Fruit fly (Drosophila melanogaster) whole organism, embryonic: ENCODE results near the gene Eig71Ei.

Experiments used
- Aef1 ChIP-seq: fragments of 200-800 bp; sonication (Bioruptor generic); IDR thresholded peaks from 3 replicates; pipeline ENCODE4 v1.3.6; 2022; ENCODE audit warnings: missing biosample characterization, missing genetic modification characterization
- CG10959 ChIP-seq: fragments of 200-800 bp; sonication (Bioruptor generic); IDR thresholded peaks from 2 replicates; pipeline ENCODE4 v1.3.6; 2022; ENCODE audit warnings: missing biosample characterization, missing genetic modification characterization
- CG11504 ChIP-seq: fragments of 200-800 bp; sonication (Bioruptor generic); optimal IDR thresholded peaks from 3 replicates; lab custom pipeline; 2019; ENCODE audit warnings: missing biosample characterization, mild to moderate bottlenecking, missing genetic modification characterization, moderate library complexity
- CG12071 ChIP-seq: fragments of 200-800 bp; sonication (Bioruptor generic); optimal IDR thresholded peaks from 3 replicates; lab custom pipeline; 2018; ENCODE audit warnings: missing biosample characterization, mild to moderate bottlenecking, missing genetic modification characterization
- CG13624 ChIP-seq: fragments of 200-800 bp; sonication (Bioruptor generic); optimal IDR thresholded peaks from 2 replicates; lab custom pipeline; 2016; ENCODE audit warnings: missing biosample characterization, missing genetic modification characterization
- CG14050 ChIP-seq: fragments of 200-800 bp; sonication (Bioruptor generic); IDR thresholded peaks from 3 replicates; pipeline ENCODE4 v1.3.6; 2022; ENCODE audit warnings: missing biosample characterization, missing genetic modification characterization
- CG15011 ChIP-seq: fragments of 200-800 bp; sonication (Bioruptor generic); optimal IDR thresholded peaks from 3 replicates; lab custom pipeline; 2018; ENCODE audit warnings: missing biosample characterization, mild to moderate bottlenecking, missing genetic modification characterization
- CG1529 ChIP-seq: fragments of 200-800 bp; sonication (Bioruptor generic); optimal IDR thresholded peaks from 3 replicates; lab custom pipeline; 2018; ENCODE audit warnings: missing biosample characterization, missing genetic modification characterization
- CG16863 ChIP-seq: fragments of 200-800 bp; sonication (Bioruptor generic); optimal IDR thresholded peaks from 3 replicates; lab custom pipeline; 2016; ENCODE audit warnings: missing biosample characterization, missing genetic modification characterization
- CG17186 ChIP-seq: fragments of 200-800 bp; sonication (Bioruptor generic); optimal IDR thresholded peaks from 3 replicates; lab custom pipeline; 2017; ENCODE audit warnings: missing biosample characterization, missing genetic modification reagents, missing genetic modification characterization
- CG17328 ChIP-seq: fragments of 200-800 bp; sonication (Bioruptor generic); IDR thresholded peaks from 2 replicates; pipeline ENCODE4 v1.3.6; 2022; ENCODE audit warnings: missing biosample characterization, missing genetic modification characterization
- CG17829 ChIP-seq: fragments of 200-800 bp; optimal IDR thresholded peaks from 2 replicates; lab custom pipeline; 2019; ENCODE audit warnings: missing biosample characterization, mild to moderate bottlenecking, missing genetic modification characterization, moderate library complexity
- CG18764 ChIP-seq: fragments of 200-800 bp; sonication (Bioruptor generic); optimal IDR thresholded peaks from 3 replicates; lab custom pipeline; 2016; ENCODE audit warnings: missing biosample characterization, missing genetic modification characterization
- CG31388 ChIP-seq: fragments of 200-800 bp; sonication (Bioruptor generic); optimal IDR thresholded peaks from 2 replicates; lab custom pipeline; 2016; ENCODE audit warnings: missing biosample characterization, missing genetic modification characterization
- CG32767 ChIP-seq: fragments of 200-800 bp; sonication (Bioruptor generic); IDR thresholded peaks from 2 replicates; pipeline ENCODE4 v1.3.6; 2022; ENCODE audit warnings: missing biosample characterization, missing genetic modification characterization
- CG43689 ChIP-seq: fragments of 200-800 bp; sonication (Bioruptor generic); IDR thresholded peaks from 2 replicates; pipeline ENCODE4 v1.3.6; 2022; ENCODE audit warnings: missing biosample characterization, missing genetic modification characterization
- CG5245 ChIP-seq: fragments of 200-800 bp; sonication (Bioruptor generic); optimal IDR thresholded peaks from 3 replicates; lab custom pipeline; 2016; ENCODE audit warnings: missing biosample characterization, missing genetic modification characterization
- CG6791 ChIP-seq: fragments of 200-800 bp; sonication (Bioruptor generic); IDR thresholded peaks from 3 replicates; pipeline ENCODE4 v1.3.6; 2022; ENCODE audit warnings: missing biosample characterization, missing genetic modification characterization; ENCODE audit not compliant: partially characterized antibody
- CG6813 ChIP-seq: fragments of 200-800 bp; sonication (Bioruptor generic); optimal IDR thresholded peaks from 2 replicates; lab custom pipeline; 2017; ENCODE audit warnings: missing biosample characterization, missing genetic modification characterization, mild to moderate bottlenecking, moderate library complexity, missing genetic modification reagents
- CG7357 ChIP-seq: fragments of 200-800 bp; sonication (Bioruptor generic); IDR thresholded peaks from 3 replicates; pipeline ENCODE4 v1.3.6; 2022; ENCODE audit warnings: missing biosample characterization, missing genetic modification characterization
- CG9437 ChIP-seq: fragments of 200-800 bp; sonication (Bioruptor generic); optimal IDR thresholded peaks from 2 replicates; lab custom pipeline; 2018; ENCODE audit warnings: missing biosample characterization, mild to moderate bottlenecking, missing genetic modification characterization
- CG9876 ChIP-seq: fragments of 200-800 bp; sonication (Bioruptor generic); optimal IDR thresholded peaks from 2 replicates; lab custom pipeline; 2016; ENCODE audit warnings: missing biosample characterization, missing genetic modification characterization
- CrebB ChIP-seq: fragments of 200-800 bp; sonication (Bioruptor generic); optimal IDR thresholded peaks from 3 replicates; lab custom pipeline; 2018; ENCODE audit warnings: missing biosample characterization, mild to moderate bottlenecking, missing genetic modification characterization
- Dref ChIP-seq: fragments of 200-800 bp; sonication (Bioruptor generic); IDR thresholded peaks from 2 replicates; pipeline ENCODE4 v1.3.6; 2022; ENCODE audit warnings: missing biosample characterization, missing genetic modification characterization
- H2.0 ChIP-seq: fragments of 200-800 bp; sonication (Bioruptor generic); IDR thresholded peaks from 2 replicates; pipeline ENCODE4 v1.3.6; 2022; ENCODE audit warnings: missing biosample characterization, missing genetic modification characterization
- Hand ChIP-seq: fragments of 200-800 bp; sonication (Bioruptor generic); optimal IDR thresholded peaks from 2 replicates; lab custom pipeline; 2017; ENCODE audit warnings: mild to moderate bottlenecking, missing biosample characterization, missing genetic modification reagents, missing genetic modification characterization
- Hey ChIP-seq: fragments of 200-800 bp; sonication (Bioruptor generic); optimal IDR thresholded peaks from 3 replicates; lab custom pipeline; 2018; ENCODE audit warnings: missing biosample characterization, mild to moderate bottlenecking, missing genetic modification characterization
- Hr78 ChIP-seq, 2 experiments: fragments of 200-800 bp in 1 of 2; fragments of >200 bp in 1 of 2; sonication (Bioruptor generic) in 1 of 2; optimal IDR thresholded peaks; 2 replicates each; lab custom pipeline; 2017 to 2019; ENCODE audit warnings: missing biosample characterization in 2 of 2, missing genetic modification characterization in 2 of 2, mild to moderate bottlenecking in 1 of 2, moderate library complexity in 1 of 2
- Max ChIP-seq: fragments of 200-800 bp; sonication (Bioruptor generic); optimal IDR thresholded peaks from 2 replicates; lab custom pipeline; 2016; ENCODE audit warnings: missing biosample characterization, mild to moderate bottlenecking, missing genetic modification characterization
- Oli ChIP-seq: fragments of 200-800 bp; sonication (Bioruptor generic); optimal IDR thresholded peaks from 2 replicates; lab custom pipeline; 2018; ENCODE audit warnings: missing biosample characterization, mild to moderate bottlenecking, missing genetic modification characterization, moderate library complexity
- Ptx1 ChIP-seq: fragments of 200-800 bp; sonication (Bioruptor generic); IDR thresholded peaks from 2 replicates; pipeline ENCODE4 v1.3.6; 2022; ENCODE audit warnings: missing biosample characterization, missing genetic modification characterization
- Rx ChIP-seq: fragments of 200-800 bp; sonication (Bioruptor generic); IDR thresholded peaks from 2 replicates; pipeline ENCODE4 v1.3.6; 2022; ENCODE audit warnings: missing biosample characterization, missing genetic modification characterization
- gcm ChIP-seq: fragments of 200-800 bp; sonication (Bioruptor generic); optimal IDR thresholded peaks from 2 replicates; lab custom pipeline; 2019; ENCODE audit warnings: missing biosample characterization, mild to moderate bottlenecking, missing genetic modification characterization, moderate library complexity
- hkb ChIP-seq, 2 experiments: fragments of 200-800 bp in 1 of 2; fragments of >200 bp in 1 of 2; sonication (Bioruptor generic) in 1 of 2; IDR thresholded peaks in 1 of 2; optimal IDR thresholded peaks in 1 of 2; 2 replicates each; pipeline versions ENCODE4 v1.3.6 to Lab custom; 2017 to 2022; ENCODE audit warnings: missing biosample characterization in 1 of 2, missing genetic modification characterization in 1 of 2
- kni ChIP-seq: fragments of 200-800 bp; sonication (Bioruptor generic); optimal IDR thresholded peaks from 3 replicates; lab custom pipeline; 2017; ENCODE audit warnings: mild to moderate bottlenecking, missing biosample characterization, missing genetic modification reagents, missing genetic modification characterization
- lov ChIP-seq, 2 experiments: fragments of 200-800 bp in 1 of 2; fragments of >200 bp in 1 of 2; sonication (Bioruptor generic) in 1 of 2; IDR thresholded peaks in 1 of 2; optimal IDR thresholded peaks in 1 of 2; 2 replicates in 1 of 2; 3 replicates in 1 of 2; pipeline versions ENCODE4 v1.3.6 to Lab custom; 2017 to 2022; ENCODE audit warnings: missing biosample characterization in 1 of 2, missing genetic modification characterization in 1 of 2
- luna ChIP-seq: fragments of 200-800 bp; sonication (Bioruptor generic); optimal IDR thresholded peaks from 2 replicates; lab custom pipeline; 2016; ENCODE audit warnings: missing biosample characterization, missing genetic modification characterization
- nau ChIP-seq: fragments of 200-800 bp; sonication (Bioruptor generic); optimal IDR thresholded peaks from 3 replicates; lab custom pipeline; 2017; ENCODE audit warnings: missing biosample characterization, mild to moderate bottlenecking, missing genetic modification characterization, missing genetic modification reagents
- nerfin-2 ChIP-seq: fragments of 200-800 bp; sonication (Bioruptor generic); IDR thresholded peaks from 2 replicates; pipeline ENCODE4 v1.3.6; 2022; ENCODE audit warnings: missing biosample characterization, missing genetic modification characterization; ENCODE audit not compliant: partially characterized antibody
- scrt ChIP-seq: fragments of 200-800 bp; sonication (Bioruptor generic); optimal IDR thresholded peaks from 2 replicates; lab custom pipeline; 2018; ENCODE audit warnings: missing biosample characterization, mild to moderate bottlenecking, missing genetic modification characterization, moderate library complexity
- shn ChIP-seq: fragments of 200-800 bp; sonication (Bioruptor generic); optimal IDR thresholded peaks from 3 replicates; lab custom pipeline; 2016; ENCODE audit warnings: missing biosample characterization, missing genetic modification characterization
- sima ChIP-seq: fragments of 200-800 bp; sonication (Bioruptor generic); optimal IDR thresholded peaks from 2 replicates; lab custom pipeline; 2016; ENCODE audit warnings: missing biosample characterization, missing genetic modification characterization
- slou ChIP-seq: fragments of 200-800 bp; sonication (Bioruptor generic); optimal IDR thresholded peaks from 3 replicates; lab custom pipeline; 2016; ENCODE audit warnings: missing biosample characterization, missing genetic modification characterization
- sna ChIP-seq: fragments of 200-800 bp; sonication (Bioruptor generic); IDR thresholded peaks from 2 replicates; pipeline ENCODE4 v1.3.6; 2022; ENCODE audit warnings: missing biosample characterization, missing genetic modification characterization; ENCODE audit not compliant: partially characterized antibody
- sr ChIP-seq: fragments of 200-800 bp; sonication (Bioruptor generic); IDR thresholded peaks from 3 replicates; pipeline ENCODE4 v1.3.6; 2022; ENCODE audit warnings: missing biosample characterization, missing genetic modification characterization
- twi ChIP-seq: fragments of 200-800 bp; optimal IDR thresholded peaks from 2 replicates; lab custom pipeline; 2019; ENCODE audit warnings: missing biosample characterization, mild to moderate bottlenecking, missing genetic modification characterization, moderate library complexity
- unpg ChIP-seq: fragments of 200-800 bp; sonication (Bioruptor generic); optimal IDR thresholded peaks from 3 replicates; lab custom pipeline; 2018; ENCODE audit warnings: missing biosample characterization, mild to moderate bottlenecking, missing genetic modification characterization, moderate library complexity
- zfh2 ChIP-seq: fragments of 200-800 bp; sonication (Bioruptor generic); optimal IDR thresholded peaks from 2 replicates; lab custom pipeline; 2016; ENCODE audit warnings: missing biosample characterization, missing genetic modification characterization

Eig71Ei gene

DNA sequence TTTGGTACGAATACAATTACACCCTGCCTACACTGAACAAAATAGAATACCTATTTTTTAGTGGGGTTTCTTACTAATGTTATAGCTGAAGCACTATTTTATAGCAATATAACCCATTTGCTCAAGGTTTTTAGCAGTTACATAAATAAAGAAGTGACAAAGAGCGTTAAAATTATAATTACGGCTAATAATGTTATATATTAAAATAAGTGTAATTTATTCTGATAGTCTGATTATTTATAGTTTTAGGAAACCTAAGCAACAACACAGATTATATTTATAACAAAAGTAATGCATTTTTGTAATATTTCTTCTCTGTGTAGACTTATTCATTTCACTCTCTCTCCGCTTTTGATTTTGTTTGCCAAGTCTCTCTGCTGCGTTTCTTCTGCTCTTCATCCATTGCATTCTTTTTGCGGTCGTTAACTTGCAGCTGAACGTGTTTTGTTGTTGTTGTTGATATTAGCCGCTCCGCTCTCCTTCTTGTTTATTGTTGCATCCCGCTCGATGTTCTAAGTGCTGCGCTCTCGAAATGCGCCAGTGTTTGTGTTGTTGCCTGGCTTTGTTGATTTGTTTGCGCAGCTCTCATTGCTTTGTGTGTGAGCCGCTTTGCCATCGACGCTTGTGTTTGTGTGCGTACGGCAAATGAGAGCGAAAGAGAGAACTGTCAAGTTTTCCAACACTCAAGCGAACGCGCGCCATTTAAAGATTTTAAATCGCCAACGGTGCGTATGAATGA lies 33.7 kb upstream of the Eig71Ei start (continued):
- TF ChIP-seq Dref (GFP tag; lab: Robert Waterston, UW) (no peak), nerfin-2 (no peak), Rx (GFP tag; lab: Robert Waterston, UW) (no peak), CG16863 (GFP tag; lab: Kevin White, UChicago) (no peak), Hey (tag; lab: Kevin White, UChicago) (no peak), CG10959 (GFP tag; lab: Robert Waterston, UW) (peak; percentile 7; the same call in 1 of the 2 replicates), unpg (GFP tag; lab: Kevin White, UChicago) (peak; percentile 94), Hand (GFP tag; lab: Kevin White, UChicago) (peak; percentile 83), lov (optimal IDR thresholded peaks at IDR 0.05; lab: Kevin White, UChicago) (no peak), lov (GFP tag; IDR thresholded peaks at IDR 0.05; lab: Robert Waterston, UW) (0 out of 3 replicates have a peak, but pooled peaks have one; percentile 19), shn (GFP tag; lab: Kevin White, UChicago) (no peak), Hr78 (GFP tag; optimal IDR thresholded peaks at IDR 0.05; lab: Kevin White, UChicago) (peak in 1 of 2 experiments; percentile 84), CG11504 (tag; lab: Kevin White, UChicago) (peak; percentile 96), CG15011 (peak; percentile 88), nau (GFP tag; lab: Kevin White, UChicago) (peak; percentile 88), Max (GFP tag; lab: Kevin White, UChicago) (peak; percentile 73), CG31388 (GFP tag; lab: Kevin White, UChicago) (peak; percentile 55), H2.0 (GFP tag; lab: Robert Waterston, UW) (peak; percentile 75), Ptx1 (GFP tag; lab: Robert Waterston, UW) (peak; percentile 90), CG43689 (peak; percentile 29; the same call in 1 of the 2 replicates), CG7357 (GFP tag; lab: Robert Waterston, UW) (peak; percentile 84), CG6813 (peak; percentile 71), sr (GFP tag; lab: Robert Waterston, UW) (no peak; the same call in 2 of the 3 replicates), sima (GFP tag; lab: Kevin White, UChicago) (no peak), Oli (peak; percentile 95), CG14050 (GFP tag; lab: Robert Waterston, UW) (peak; percentile 63), CG6791 (GFP tag; lab: Robert Waterston, UW) (no peak), CG17186 (GFP tag; lab: Kevin White, UChicago) (peak; percentile 17), CG13624 (GFP tag; lab: Kevin White, UChicago) (peak; percentile 2), Aef1 (GFP tag; lab: Robert Waterston, UW) (peak; percentile 78), CrebB (tag; lab: Kevin White, UChicago) (peak; percentile 52), sna (GFP tag; lab: Robert Waterston, UW) (no peak), CG17328 (GFP tag; lab: Robert Waterston, UW) (peak; percentile 74), CG17829 (tag; lab: Kevin White, UChicago) (peak; percentile 91), CG5245 (GFP tag; lab: Kevin White, UChicago) (peak; percentile 73), twi (peak; percentile 84), CG9876 (GFP tag; lab: Kevin White, UChicago) (no peak), slou (GFP tag; lab: Kevin White, UChicago) (peak; percentile 81), zfh2 (GFP tag; lab: Kevin White, UChicago) (peak; percentile 15), CG12071 (GFP tag; lab: Kevin White, UChicago) (peak; percentile 77), CG32767 (GFP tag; lab: Robert Waterston, UW) (peak; percentile 80), kni (GFP tag; lab: Kevin White, UChicago) (peak; percentile 80), CG18764 (GFP tag; lab: Kevin White, UChicago) (peak; percentile 68), CG9437 (GFP tag; lab: Kevin White, UChicago) (peak; percentile 94), hkb (optimal IDR thresholded peaks at IDR 0.05; lab: Kevin White, UChicago) (no peak), hkb (GFP tag; IDR thresholded peaks at IDR 0.05; lab: Robert Waterston, UW) (peak; percentile 88), CG1529 (GFP tag; lab: Kevin White, UChicago) (peak; percentile 87), luna (no peak), gcm (GFP tag; lab: Kevin White, UChicago) (peak; percentile 91), scrt (peak; percentile 78)
